Fruit fly (Drosophila melanogaster): ENCODE results near the gene CG31729.

DNA sequence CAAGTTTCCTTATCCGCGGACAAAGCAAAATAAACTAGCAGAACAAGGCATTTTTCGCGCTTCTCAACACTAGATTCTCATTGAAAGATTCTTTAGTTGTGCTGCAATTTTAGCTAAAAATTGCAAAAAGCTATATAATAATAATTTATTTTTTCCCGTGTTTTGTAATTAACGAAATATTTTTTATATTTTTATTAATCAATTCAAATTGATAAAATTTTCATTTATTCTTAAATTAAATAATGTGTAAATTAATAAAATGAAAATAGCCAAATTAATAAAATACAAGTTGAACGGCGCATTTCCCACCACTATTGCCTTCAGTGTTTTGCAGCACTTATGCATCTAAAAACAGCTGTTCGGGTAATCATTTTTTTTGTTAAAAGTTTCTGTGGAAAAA lies 3.3 kb upstream of the CG31729 start, which contains the start of the genes Drep4 and Uvrag:
- TF ChIP-seq CTCF (optimal IDR thresholded peaks at IDR 0.05) (no peak), CG8478 (optimal IDR thresholded peaks at IDR 0.05) (no peak)

Measured in S2 (cell line).